Fruit fly (Drosophila melanogaster) whole organism, embryonic: Measurements from ENCODE around the gene CG7409.

Experiments used
- BtbVII ChIP-seq: fragments of 200-800 bp; sonication (Bioruptor generic); optimal IDR thresholded peaks from 3 replicates; lab custom pipeline; 2017; ENCODE audit warnings: missing biosample characterization, mild to moderate bottlenecking, missing genetic modification characterization
- CG10431 ChIP-seq: fragments of 200-800 bp; sonication (Bioruptor generic); optimal IDR thresholded peaks from 3 replicates; lab custom pipeline; 2018; ENCODE audit warnings: missing biosample characterization, mild to moderate bottlenecking, missing genetic modification characterization
- CG11085 ChIP-seq: fragments of 200-800 bp; sonication (Bioruptor generic); IDR thresholded peaks from 2 replicates; pipeline ENCODE4 v1.3.6; 2022; ENCODE audit warnings: missing biosample characterization, missing genetic modification characterization
- CG11247 ChIP-seq: fragments of 200-800 bp; sonication (Bioruptor generic); IDR thresholded peaks from 2 replicates; pipeline ENCODE4 v1.3.6; 2022; ENCODE audit warnings: missing biosample characterization, missing genetic modification characterization
- CG11695 ChIP-seq: fragments of 200-800 bp; sonication (Bioruptor generic); IDR thresholded peaks from 3 replicates; pipeline ENCODE4 v1.3.6; 2022; ENCODE audit warnings: missing biosample characterization, missing genetic modification characterization
- CG13296 ChIP-seq: fragments of 200-800 bp; sonication (Bioruptor generic); optimal IDR thresholded peaks from 3 replicates; lab custom pipeline; 2018; ENCODE audit warnings: missing biosample characterization, mild to moderate bottlenecking, missing genetic modification characterization
- CG14014 ChIP-seq: fragments of 200-800 bp; sonication (Bioruptor generic); IDR thresholded peaks from 2 replicates; pipeline ENCODE4 v1.3.6; 2022; ENCODE audit warnings: missing biosample characterization, missing genetic modification characterization
- CG14050 ChIP-seq: fragments of 200-800 bp; sonication (Bioruptor generic); IDR thresholded peaks from 3 replicates; pipeline ENCODE4 v1.3.6; 2022; ENCODE audit warnings: missing biosample characterization, missing genetic modification characterization
- CG14965 ChIP-seq: fragments of 200-800 bp; sonication (Bioruptor generic); optimal IDR thresholded peaks from 2 replicates; lab custom pipeline; 2016; ENCODE audit warnings: missing biosample characterization, missing genetic modification characterization, borderline replicate concordance
- CG15269 ChIP-seq: fragments of 200-800 bp; sonication (Bioruptor generic); optimal IDR thresholded peaks from 2 replicates; lab custom pipeline; 2018; ENCODE audit warnings: missing biosample characterization, mild to moderate bottlenecking, missing genetic modification characterization, moderate library complexity
- CG15696 ChIP-seq: fragments of 200-800 bp; sonication (Bioruptor generic); optimal IDR thresholded peaks from 2 replicates; lab custom pipeline; 2019; ENCODE audit warnings: missing biosample characterization, mild to moderate bottlenecking, missing genetic modification characterization, moderate library complexity
- CG17361 ChIP-seq: fragments of 200-800 bp; sonication (Bioruptor generic); IDR thresholded peaks from 3 replicates; pipeline ENCODE4 v1.3.6; 2022; ENCODE audit warnings: missing biosample characterization, missing genetic modification characterization
- CG1792 ChIP-seq: fragments of 200-800 bp; sonication (Bioruptor generic); optimal IDR thresholded peaks from 2 replicates; lab custom pipeline; 2016; ENCODE audit warnings: missing biosample characterization, missing genetic modification characterization
- CG33213 ChIP-seq: fragments of 200-800 bp; sonication (Bioruptor generic); optimal IDR thresholded peaks from 3 replicates; lab custom pipeline; 2016; ENCODE audit warnings: missing biosample characterization, missing genetic modification characterization
- CG4617 ChIP-seq: fragments of 200-800 bp; sonication (Bioruptor generic); optimal IDR thresholded peaks from 3 replicates; lab custom pipeline; 2016; ENCODE audit warnings: missing biosample characterization, missing genetic modification characterization, borderline replicate concordance
- CG4730 ChIP-seq: fragments of 200-800 bp; sonication (Bioruptor generic); IDR thresholded peaks from 2 replicates; pipeline ENCODE4 v1.3.6; 2022; ENCODE audit warnings: missing biosample characterization, missing genetic modification characterization
- CG5180 ChIP-seq: fragments of 200-800 bp; sonication (Bioruptor generic); optimal IDR thresholded peaks from 3 replicates; lab custom pipeline; 2017; ENCODE audit warnings: missing biosample characterization, missing genetic modification characterization, mild to moderate bottlenecking, moderate library complexity, missing genetic modification reagents
- CG8290 ChIP-seq, 3 experiments: fragments of 200-800 bp; sonication (Bioruptor generic); optimal IDR thresholded peaks; 2 replicates each; lab custom pipeline; 2016 to 2019; ENCODE audit warnings: missing biosample characterization in 3 of 3, missing genetic modification characterization in 3 of 3, mild to moderate bottlenecking in 2 of 3, moderate library complexity in 1 of 3
- Dll ChIP-seq: fragments of 200-800 bp; sonication (Bioruptor generic); IDR thresholded peaks from 4 replicates; pipeline ENCODE4 v1.3.6; 2022; ENCODE audit warnings: missing biosample characterization, missing genetic modification characterization; ENCODE audit not compliant: partially characterized antibody
- Eip74EF ChIP-seq, 2 experiments: fragments of 200-800 bp in 1 of 2; fragments of >200 bp in 1 of 2; sonication (Bioruptor generic) in 1 of 2; optimal IDR thresholded peaks; 2 replicates each; lab custom pipeline; 2017 to 2019; ENCODE audit warnings: missing biosample characterization in 2 of 2, missing genetic modification characterization in 2 of 2, mild to moderate bottlenecking in 1 of 2, moderate library complexity in 1 of 2
- Gsc ChIP-seq: fragments of 200-800 bp; sonication (Bioruptor generic); IDR thresholded peaks from 2 replicates; pipeline ENCODE4 v1.3.6; 2022; ENCODE audit warnings: missing biosample characterization, missing genetic modification characterization
- Hr51 ChIP-seq, 2 experiments: fragments of 200-800 bp; sonication (Bioruptor generic); optimal IDR thresholded peaks; 2 replicates in 1 of 2; 3 replicates in 1 of 2; lab custom pipeline; 2016 to 2018; ENCODE audit warnings: missing biosample characterization in 2 of 2, missing genetic modification characterization in 2 of 2, mild to moderate bottlenecking in 1 of 2, moderate library complexity in 1 of 2
- Hsf ChIP-seq: fragments of 200-800 bp; sonication (Bioruptor generic); optimal IDR thresholded peaks from 3 replicates; lab custom pipeline; 2016; ENCODE audit warnings: missing biosample characterization, missing genetic modification characterization
- Kr ChIP-seq: fragments of 200-800 bp; sonication (Bioruptor generic); optimal IDR thresholded peaks from 2 replicates; lab custom pipeline; 2017; ENCODE audit warnings: missing biosample characterization, mild to moderate bottlenecking, missing genetic modification characterization
- Med ChIP-seq: fragments of 200-800 bp; sonication (Bioruptor generic); peaks from one replicate; lab custom pipeline; 2016; ENCODE audit warnings: missing biosample characterization, missing genetic modification characterization, mild to moderate bottlenecking, inconsistent platforms, moderate library complexity
- Myb ChIP-seq: fragments of 200-800 bp; sonication (Bioruptor generic); optimal IDR thresholded peaks from 2 replicates; lab custom pipeline; 2016; ENCODE audit warnings: missing biosample characterization, missing genetic modification characterization
- Rx ChIP-seq: fragments of 200-800 bp; sonication (Bioruptor generic); IDR thresholded peaks from 2 replicates; pipeline ENCODE4 v1.3.6; 2022; ENCODE audit warnings: missing biosample characterization, missing genetic modification characterization
- Side ChIP-seq: fragments of 200-800 bp; sonication (Bioruptor generic); optimal IDR thresholded peaks from 2 replicates; lab custom pipeline; 2016; ENCODE audit warnings: missing biosample characterization, missing genetic modification characterization
- Sox100B ChIP-seq: fragments of 200-800 bp; sonication (Bioruptor generic); optimal IDR thresholded peaks from 3 replicates; lab custom pipeline; 2018; ENCODE audit warnings: missing biosample characterization, mild to moderate bottlenecking, missing genetic modification characterization
- Sry-δ ChIP-seq: fragments of 200-800 bp; sonication (Bioruptor generic); optimal IDR thresholded peaks from 2 replicates; lab custom pipeline; 2016; ENCODE audit warnings: missing biosample characterization, missing genetic modification characterization
- al ChIP-seq: fragments of 200-800 bp; sonication (Bioruptor generic); IDR thresholded peaks from 2 replicates; pipeline ENCODE4 v1.3.6; 2022; ENCODE audit warnings: missing biosample characterization, missing genetic modification characterization
- ap ChIP-seq: fragments of 200-800 bp; sonication (Bioruptor generic); IDR thresholded peaks from 2 replicates; pipeline ENCODE4 v1.3.6; 2022; ENCODE audit warnings: missing biosample characterization, missing genetic modification characterization
- ash1 ChIP-seq: fragments of 200-800 bp; sonication (Bioruptor generic); optimal IDR thresholded peaks from 2 replicates; lab custom pipeline; 2018; ENCODE audit warnings: missing biosample characterization, mild to moderate bottlenecking, missing genetic modification characterization
- bigmax ChIP-seq: fragments of 200-800 bp; sonication (Bioruptor generic); optimal IDR thresholded peaks from 2 replicates; lab custom pipeline; 2018; ENCODE audit warnings: missing biosample characterization, mild to moderate bottlenecking, missing genetic modification characterization
- caup ChIP-seq: fragments of 200-800 bp; sonication (Bioruptor generic); optimal IDR thresholded peaks from 3 replicates; lab custom pipeline; 2017; ENCODE audit warnings: missing biosample characterization, mild to moderate bottlenecking, missing genetic modification characterization, moderate library complexity; ENCODE audit not compliant: severe bottlenecking
- chm ChIP-seq: fragments of 200-800 bp; sonication (Bioruptor generic); IDR thresholded peaks from 2 replicates; pipeline ENCODE4 v1.3.6; 2022; ENCODE audit warnings: missing biosample characterization, missing genetic modification characterization
- dmrt11E ChIP-seq: fragments of 200-800 bp; sonication (Bioruptor generic); optimal IDR thresholded peaks from 3 replicates; lab custom pipeline; 2018; ENCODE audit warnings: missing biosample characterization, mild to moderate bottlenecking, missing genetic modification characterization, moderate library complexity
- fru ChIP-seq: fragments of >200 bp; optimal IDR thresholded peaks from 2 replicates; lab custom pipeline; 2017
- gfzf ChIP-seq: fragments of 200-800 bp; sonication (Bioruptor generic); optimal IDR thresholded peaks from 2 replicates; lab custom pipeline; 2016; ENCODE audit warnings: missing biosample characterization, mild to moderate bottlenecking, missing genetic modification characterization, moderate library complexity
- grau ChIP-seq: fragments of 200-800 bp; optimal IDR thresholded peaks from 3 replicates; lab custom pipeline; 2019; ENCODE audit warnings: missing biosample characterization, mild to moderate bottlenecking, missing genetic modification characterization, moderate library complexity
- lbe ChIP-seq: fragments of 200-800 bp; sonication (Bioruptor generic); optimal IDR thresholded peaks from 2 replicates; lab custom pipeline; 2016; ENCODE audit warnings: missing biosample characterization, mild to moderate bottlenecking, missing genetic modification characterization
- mam ChIP-seq: fragments of 200-800 bp; sonication (Bioruptor generic); optimal IDR thresholded peaks from 3 replicates; lab custom pipeline; 2016; ENCODE audit warnings: missing biosample characterization, missing genetic modification characterization
- mld ChIP-seq: fragments of 200-800 bp; sonication (Bioruptor generic); IDR thresholded peaks from 3 replicates; pipeline ENCODE4 v1.3.6; 2022; ENCODE audit warnings: missing biosample characterization, missing genetic modification characterization; ENCODE audit not compliant: partially characterized antibody
- pum ChIP-seq: fragments of 200-800 bp; sonication (Bioruptor generic); optimal IDR thresholded peaks from 2 replicates; lab custom pipeline; 2016; ENCODE audit warnings: missing biosample characterization, missing genetic modification characterization
- pzg ChIP-seq: fragments of 200-800 bp; sonication (Bioruptor generic); optimal IDR thresholded peaks from 3 replicates; lab custom pipeline; 2018; ENCODE audit warnings: missing biosample characterization, mild to moderate bottlenecking, missing genetic modification characterization, moderate library complexity
- sim ChIP-seq: fragments of 200-800 bp; sonication (Bioruptor generic); IDR thresholded peaks from 2 replicates; pipeline ENCODE4 v1.3.6; 2022; ENCODE audit warnings: missing biosample characterization, missing genetic modification characterization
- so ChIP-seq: fragments of 200-800 bp; sonication (Bioruptor generic); IDR thresholded peaks from 3 replicates; pipeline ENCODE4 v1.3.6; 2022; ENCODE audit warnings: missing biosample characterization, missing genetic modification characterization
- tap ChIP-seq: fragments of 200-800 bp; optimal IDR thresholded peaks from 3 replicates; lab custom pipeline; 2019; ENCODE audit warnings: missing biosample characterization, mild to moderate bottlenecking, missing genetic modification characterization, moderate library complexity
- tll ChIP-seq, 2 experiments: fragments of 200-800 bp in 1 of 2; fragments of >200 bp in 1 of 2; sonication (Bioruptor generic) in 1 of 2; optimal IDR thresholded peaks; 2 replicates each; lab custom pipeline; 2017 to 2019; ENCODE audit warnings: missing biosample characterization in 2 of 2, missing genetic modification characterization in 2 of 2, mild to moderate bottlenecking in 1 of 2, moderate library complexity in 1 of 2
- twi ChIP-seq: fragments of 200-800 bp; optimal IDR thresholded peaks from 2 replicates; lab custom pipeline; 2019; ENCODE audit warnings: missing biosample characterization, mild to moderate bottlenecking, missing genetic modification characterization, moderate library complexity

CG7409 gene

dm6 chr3L:7783383-7783782 lies 29.2 kb downstream of the CG7409 start (continued):
- TF ChIP-seq Kr (GFP tag; lab: Kevin White, UChicago) (no peak), dmrt11E (tag; lab: Kevin White, UChicago) (no peak), mam (peak; percentile 17), CG14014 (0 out of 2 replicates have a peak, but pooled peaks have one; percentile 8), fru (lab: Kevin White, UChicago) (no peak), chm (GFP tag; lab: Robert Waterston, UW) (no peak), CG14965 (GFP tag; lab: Kevin White, UChicago) (no peak), Hr51 (GFP tag; optimal IDR thresholded peaks at IDR 0.05; lab: Kevin White, UChicago) (peak in 1 of 2 experiments; percentile 53), CG15696 (no peak), BtbVII (GFP tag; lab: Kevin White, UChicago) (peak; percentile 6), Rx (GFP tag; lab: Robert Waterston, UW) (no peak), CG11247 (GFP tag; lab: Robert Waterston, UW) (no peak), Med (GFP tag; lab: Kevin White, UChicago) (peak; percentile 80), lbe (GFP tag; lab: Kevin White, UChicago) (peak; percentile 62), gfzf (GFP tag; lab: Kevin White, UChicago) (no peak), CG15269 (tag; lab: Kevin White, UChicago) (peak; percentile 55), caup (GFP tag; lab: Kevin White, UChicago) (peak; percentile 5), al (peak; percentile 8; the same call in 1 of the 2 replicates), twi (no peak), CG11085 (GFP tag; lab: Robert Waterston, UW) (no peak), Dll (GFP tag; lab: Robert Waterston, UW) (no peak), Side (no peak), CG11695 (GFP tag; lab: Robert Waterston, UW) (peak; percentile 44; the same call in 1 of the 3 replicates), Sry-δ (GFP tag; lab: Kevin White, UChicago) (no peak), CG13296 (GFP tag; lab: Kevin White, UChicago) (no peak), tll (GFP tag; optimal IDR thresholded peaks at IDR 0.05; lab: Kevin White, UChicago) (no peak), CG10431 (no peak), CG4730 (0 out of 2 replicates have a peak, but pooled peaks have one; percentile 27), CG8290 (GFP tag; optimal IDR thresholded peaks at IDR 0.05; lab: Kevin White, UChicago) (no peak), CG8290 (tag; optimal IDR thresholded peaks at IDR 0.05; lab: Kevin White, UChicago) (peak in 1 of 2 experiments; percentile 38), CG14050 (GFP tag; lab: Robert Waterston, UW) (peak; percentile 19; the same call in 1 of the 3 replicates), tap (tag; lab: Kevin White, UChicago) (peak; percentile 16), pum (GFP tag; lab: Kevin White, UChicago) (no peak), Hsf (GFP tag; lab: Kevin White, UChicago) (peak; percentile 4), grau (peak; percentile 40), Gsc (GFP tag; lab: Robert Waterston, UW) (no peak), CG4617 (GFP tag; lab: Kevin White, UChicago) (no peak), bigmax (GFP tag; lab: Kevin White, UChicago) (no peak), Myb (no peak), Eip74EF (GFP tag; optimal IDR thresholded peaks at IDR 0.05; lab: Kevin White, UChicago) (no peak), CG33213 (GFP tag; lab: Kevin White, UChicago) (no peak), Sox100B (GFP tag; lab: Kevin White, UChicago) (no peak), CG5180 (GFP tag; lab: Kevin White, UChicago) (no peak), ash1 (GFP tag; lab: Kevin White, UChicago) (no peak), sim (GFP tag; lab: Robert Waterston, UW) (0 out of 2 replicates have a peak, but pooled peaks have one; percentile 35), so (GFP tag; lab: Robert Waterston, UW) (peak; percentile 52; the same call in 1 of the 3 replicates), pzg (no peak), CG17361 (GFP tag; lab: Robert Waterston, UW) (0 out of 3 replicates have a peak, but pooled peaks have one; percentile 24), mld (no peak), ap (0 out of 2 replicates have a peak, but pooled peaks have one; percentile 25), CG1792 (GFP tag; lab: Kevin White, UChicago) (no peak)
